Fruit fly (Drosophila melanogaster): ENCODE measurements around the gene oaf.
A peak's percentile ranks its signal among the peaks of the same experiment; 100 is the strongest.

The oaf gene

dm6 chr2L:2449665-2450064, 43.1 kb upstream of the oaf start:
- TF ChIP-seq jim (GFP tag; optimal IDR thresholded peaks at IDR 0.05) (no peak), Jra (GFP tag; optimal IDR thresholded peaks at IDR 0.05) (no peak), Vsx2 (GFP tag; optimal IDR thresholded peaks at IDR 0.05; ENCODE audit: partially characterized antibody) (no peak), dl (GFP tag; optimal IDR thresholded peaks at IDR 0.05; ENCODE audit: insufficient read depth in 1 of 2, partially characterized antibody in 2 of 2) (no peak), sage (GFP tag; optimal IDR thresholded peaks at IDR 0.05) (no peak), CrebA (GFP tag; optimal IDR thresholded peaks at IDR 0.05; ENCODE audit: borderline replicate concordance) (no peak), Sp1 (GFP tag; optimal IDR thresholded peaks at IDR 0.05) (no peak), tai (GFP tag; optimal IDR thresholded peaks at IDR 0.05) (no peak), dmrt93B (GFP tag; optimal IDR thresholded peaks at IDR 0.05) (no peak), pan (optimal IDR thresholded peaks at IDR 0.05) (no peak), woc (GFP tag; optimal IDR thresholded peaks at IDR 0.05) (no peak), GATAd (GFP tag; optimal IDR thresholded peaks at IDR 0.05) (no peak), Dif (GFP tag; optimal IDR thresholded peaks at IDR 0.05; ENCODE audit: partially characterized antibody) (no peak), foxo (GFP tag; optimal IDR thresholded peaks at IDR 0.05) (no peak), psq (GFP tag; optimal IDR thresholded peaks at IDR 0.05) (no peak), Dfd (GFP tag; optimal IDR thresholded peaks at IDR 0.05) (no peak), CG32264 (GFP tag; optimal IDR thresholded peaks at IDR 0.05) (no peak)

DNA sequence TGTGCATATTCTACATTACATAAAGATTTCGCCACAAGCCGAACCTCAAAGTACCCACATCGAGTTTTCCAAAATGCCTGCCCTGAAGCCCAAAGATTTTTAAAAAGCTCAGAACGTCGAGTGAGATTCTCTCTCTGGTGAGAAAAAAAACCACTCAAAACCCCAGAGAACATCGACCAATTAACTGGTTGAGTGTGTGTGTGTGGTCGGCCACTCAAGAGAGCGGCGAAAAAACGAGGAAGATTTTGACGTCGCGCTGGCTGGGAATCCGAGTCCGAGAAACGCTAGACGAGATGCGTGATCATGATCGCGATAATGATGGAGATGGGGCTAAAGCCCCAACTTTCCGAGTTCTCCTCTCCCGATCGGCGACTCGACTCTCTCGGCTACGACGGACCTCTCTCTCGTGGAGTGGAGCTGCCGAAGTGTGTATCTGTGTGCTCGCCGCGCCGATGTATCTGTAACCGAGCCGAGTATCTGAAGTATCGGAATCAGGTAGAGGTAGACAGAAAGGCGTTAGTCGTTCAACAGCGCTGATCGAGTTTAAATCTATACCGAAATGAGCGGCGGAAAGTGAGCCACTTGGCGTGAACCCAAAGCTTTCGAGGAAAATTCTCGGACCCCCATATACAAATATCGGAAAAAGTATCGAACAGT, 41.9 kb upstream of the oaf start:
- TF ChIP-seq CG32264 (GFP tag; optimal IDR thresholded peaks at IDR 0.05) (no peak), CrebA (GFP tag; optimal IDR thresholded peaks at IDR 0.05; ENCODE audit: borderline replicate concordance) (no peak), dl (GFP tag; optimal IDR thresholded peaks at IDR 0.05; ENCODE audit: insufficient read depth in 1 of 2, partially characterized antibody in 2 of 2) (peak; percentile 36 to 75), Vsx2 (GFP tag; optimal IDR thresholded peaks at IDR 0.05; ENCODE audit: partially characterized antibody) (peak; percentile 3), Sp1 (GFP tag; optimal IDR thresholded peaks at IDR 0.05) (no peak), sv (GFP tag; optimal IDR thresholded peaks at IDR 0.05) (no peak), Dif (GFP tag; optimal IDR thresholded peaks at IDR 0.05; ENCODE audit: partially characterized antibody) (peak; percentile 77), fru (GFP tag; optimal IDR thresholded peaks at IDR 0.05) (no peak)

DNA sequence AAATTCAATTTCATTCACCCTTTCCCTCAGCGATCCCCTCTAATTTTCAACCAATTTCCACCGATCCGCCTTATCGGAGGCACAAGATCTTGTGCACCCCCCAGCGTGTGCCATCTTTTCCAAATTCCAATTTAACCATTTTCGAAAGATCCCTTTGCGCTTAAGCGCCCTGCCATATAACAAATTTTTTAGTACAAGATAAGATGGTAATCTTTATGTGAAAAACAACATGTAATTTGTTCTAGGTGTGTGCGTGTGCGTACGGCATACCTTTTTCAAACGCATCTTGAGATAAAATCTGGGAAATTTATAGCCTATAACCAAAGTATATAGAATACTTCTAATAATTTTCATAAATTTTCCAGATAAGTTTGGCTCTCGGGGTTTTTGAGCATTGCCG, 38.9 kb upstream of the oaf start:
- no peak for TF ChIP-seq psq (GFP tag; optimal IDR thresholded peaks at IDR 0.05)
- TF ChIP-seq GATAd (GFP tag; optimal IDR thresholded peaks at IDR 0.05): no peak
- no peak for TF ChIP-seq rgr (GFP tag; optimal IDR thresholded peaks at IDR 0.05)
- TF ChIP-seq Dif (GFP tag; optimal IDR thresholded peaks at IDR 0.05; ENCODE audit: partially characterized antibody): no peak
- no peak for TF ChIP-seq Abd-B (GFP tag; optimal IDR thresholded peaks at IDR 0.05)
- TF ChIP-seq fru (GFP tag; optimal IDR thresholded peaks at IDR 0.05): no peak
- TF ChIP-seq woc (GFP tag; optimal IDR thresholded peaks at IDR 0.05): no peak
- TF ChIP-seq pan (optimal IDR thresholded peaks at IDR 0.05): no peak
- TF ChIP-seq sv (GFP tag; optimal IDR thresholded peaks at IDR 0.05): no peak
- TF ChIP-seq Myc (optimal IDR thresholded peaks at IDR 0.05): no peak
- no peak for TF ChIP-seq Jra (GFP tag; optimal IDR thresholded peaks at IDR 0.05)
- TF ChIP-seq dl (GFP tag; optimal IDR thresholded peaks at IDR 0.05; ENCODE audit: insufficient read depth in 1 of 2, partially characterized antibody in 2 of 2): no peak
- TF ChIP-seq usp (GFP tag; optimal IDR thresholded peaks at IDR 0.05): no peak
- TF ChIP-seq h (GFP tag; optimal IDR thresholded peaks at IDR 0.05): no peak
- no peak for TF ChIP-seq Rel (GFP tag; optimal IDR thresholded peaks at IDR 0.05)
- no peak for TF ChIP-seq Rel (tag; optimal IDR thresholded peaks at IDR 0.05)
- no peak for TF ChIP-seq tai (GFP tag; optimal IDR thresholded peaks at IDR 0.05)
- no peak for TF ChIP-seq br (GFP tag; optimal IDR thresholded peaks at IDR 0.05)

DNA sequence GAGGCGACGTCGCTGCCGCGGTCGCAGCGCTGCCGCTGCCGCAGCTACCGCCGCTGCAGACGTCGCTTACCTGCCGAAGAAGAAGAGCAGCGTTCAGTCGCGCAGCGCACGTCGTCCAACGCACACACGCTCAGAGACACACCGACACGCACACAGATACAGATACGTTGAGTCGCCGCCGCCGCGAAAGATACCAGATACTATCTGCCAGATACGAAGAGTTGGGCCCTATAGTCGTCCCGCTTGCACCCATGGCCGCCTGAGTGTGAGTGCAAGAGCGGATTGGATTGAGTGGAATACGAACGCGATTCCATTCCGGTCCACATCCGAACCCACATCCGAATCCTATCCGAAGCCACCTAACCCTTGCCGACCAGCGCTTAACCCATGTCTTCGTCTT, 38.1 kb upstream of the oaf start:
- TF ChIP-seq fru (GFP tag; optimal IDR thresholded peaks at IDR 0.05) (no peak), N (GFP tag; optimal IDR thresholded peaks at IDR 0.05) (no peak), psq (GFP tag; optimal IDR thresholded peaks at IDR 0.05) (no peak), HLH106 (tag; optimal IDR thresholded peaks at IDR 0.05) (no peak), dl (GFP tag; optimal IDR thresholded peaks at IDR 0.05; ENCODE audit: insufficient read depth in 1 of 2, partially characterized antibody in 2 of 2) (peak in 1 of 2 experiments; percentile 47), h (GFP tag; optimal IDR thresholded peaks at IDR 0.05) (no peak)

Data from whole organism, wandering third instar larva.